Fruit fly (Drosophila melanogaster) Kc167 (cell line): Measurements from ENCODE around the gene Grx1.

Experiments
- h ChIP-seq: fragments of >200 bp; optimal IDR thresholded peaks from 3 replicates; lab custom pipeline; 2018; ENCODE audit warnings: missing external identifiers
- insv ChIP-seq: fragments of >200 bp; optimal IDR thresholded peaks from 3 replicates; lab custom pipeline; 2018; ENCODE audit warnings: missing external identifiers

DNA sequence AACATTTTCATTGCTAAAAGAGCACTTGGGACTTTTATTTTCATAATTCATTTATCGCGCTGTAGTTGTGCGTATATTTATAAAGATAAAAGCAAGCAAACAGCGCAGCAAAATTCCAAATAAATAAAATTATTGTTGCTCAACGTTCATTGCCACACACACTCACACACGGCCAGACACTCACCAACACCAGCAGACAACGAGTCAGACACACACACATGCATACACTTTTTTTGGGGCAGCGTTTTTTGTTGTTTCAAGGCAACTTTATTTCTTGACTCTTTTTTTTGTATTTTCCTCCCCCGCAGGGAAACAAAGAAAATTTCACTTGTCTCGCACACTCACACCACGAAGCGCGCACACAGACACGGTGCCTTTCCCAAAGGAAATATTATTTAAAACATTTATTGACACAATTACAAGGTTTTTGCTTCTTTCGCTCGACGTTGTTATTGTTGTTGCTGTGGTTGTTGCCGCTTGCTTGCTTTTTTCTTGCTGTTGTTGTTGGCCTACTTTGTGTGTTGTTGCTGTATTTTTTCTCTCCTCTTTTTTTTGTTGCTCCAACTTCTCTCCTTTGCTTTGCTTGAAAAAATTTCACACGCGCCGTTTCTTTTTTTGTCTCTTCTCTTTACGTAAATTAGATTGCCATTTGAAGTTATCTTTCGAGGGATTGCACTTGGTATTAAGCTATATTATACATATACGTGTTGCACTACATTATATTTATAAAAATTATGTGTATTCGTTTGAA is 49.0 kb upstream of the Grx1 start:
- TF ChIP-seq insv (lab: Kevin White, UChicago) (no peak), h (no peak)
